Worm (Caenorhabditis elegans) whole organism, late embryonic: ENCODE data around the gene msd-2.

Experiments
- C08G9.2 ChIP-seq: sonication (generic microtip); optimal IDR thresholded peaks from 2 replicates; lab custom pipeline; 2016; ENCODE audit warnings: mild to moderate bottlenecking, missing genetic modification characterization, moderate library complexity, missing compliant biosample characterization
- ama-1 ChIP-seq: fragments of 150-350 bp; optimal IDR thresholded peaks from 2 replicates; lab custom pipeline; 2014
- ceh-30 ChIP-seq: fragments of 150-350 bp; optimal IDR thresholded peaks from 2 replicates; lab custom pipeline; 2014; ENCODE audit warnings: missing biosample characterization, missing genetic modification characterization
- ceh-34 ChIP-seq: sonication (generic microtip); optimal IDR thresholded peaks from 2 replicates; lab custom pipeline; 2016; ENCODE audit warnings: mild to moderate bottlenecking, missing genetic modification characterization, missing compliant biosample characterization
- ceh-48 ChIP-seq: sonication (generic microtip); optimal IDR thresholded peaks from 2 replicates; lab custom pipeline; 2016; ENCODE audit warnings: missing genetic modification characterization, inconsistent platforms, missing compliant biosample characterization
- ceh-6 ChIP-seq: fragments of 200-800 bp; sonication (Bioruptor generic); optimal IDR thresholded peaks from 2 replicates; lab custom pipeline; 2018; ENCODE audit warnings: mild to moderate bottlenecking, missing genetic modification characterization, missing compliant biosample characterization
- elt-2 ChIP-seq: sonication (generic microtip); optimal IDR thresholded peaks from 2 replicates; lab custom pipeline; 2016; ENCODE audit warnings: missing genetic modification reagents, missing genetic modification characterization, missing compliant biosample characterization
- elt-4 ChIP-seq: sonication (generic microtip); optimal IDR thresholded peaks from 2 replicates; lab custom pipeline; 2016; ENCODE audit warnings: missing genetic modification characterization, missing compliant biosample characterization
- fax-1 ChIP-seq: sonication (generic microtip); optimal IDR thresholded peaks from 2 replicates; lab custom pipeline; 2016; ENCODE audit warnings: missing genotype, missing genetic modification characterization, missing compliant biosample characterization
- fkh-6 ChIP-seq: sonication (generic microtip); optimal IDR thresholded peaks from 2 replicates; lab custom pipeline; 2016; ENCODE audit warnings: missing genetic modification characterization, missing compliant biosample characterization
- hlh-15 ChIP-seq: sonication (generic microtip); optimal IDR thresholded peaks from 2 replicates; lab custom pipeline; 2016; ENCODE audit warnings: missing genetic modification characterization, missing compliant biosample characterization
- hlh-30 ChIP-seq: sonication (generic microtip); optimal IDR thresholded peaks from 2 replicates; lab custom pipeline; 2017; ENCODE audit warnings: antibody characterized with exemption, missing genetic modification characterization, missing compliant biosample characterization; ENCODE audit not compliant: insufficient read depth
- hlh-6 ChIP-seq: sonication (generic microtip); optimal IDR thresholded peaks from 2 replicates; lab custom pipeline; 2016; ENCODE audit warnings: missing genotype, missing genetic modification characterization, missing compliant biosample characterization
- lin-11 ChIP-seq: fragments of 200-800 bp; sonication (Bioruptor generic); optimal IDR thresholded peaks from 2 replicates; lab custom pipeline; 2018; ENCODE audit warnings: mild to moderate bottlenecking, missing genetic modification characterization, missing compliant biosample characterization
- mec-3 ChIP-seq: sonication (generic microtip); optimal IDR thresholded peaks from 2 replicates; lab custom pipeline; 2016; ENCODE audit warnings: borderline replicate concordance, missing genetic modification characterization, missing compliant biosample characterization
- nfya-1 ChIP-seq: sonication (generic microtip); optimal IDR thresholded peaks from 2 replicates; lab custom pipeline; 2017; ENCODE audit warnings: missing genetic modification characterization, mild to moderate bottlenecking, missing compliant biosample characterization, antibody characterized with exemption, moderate library complexity
- nhr-11 ChIP-seq: fragments of 150-350 bp; optimal IDR thresholded peaks from 2 replicates; lab custom pipeline; 2014; ENCODE audit warnings: missing biosample characterization, missing genetic modification characterization
- npax-4 ChIP-seq: sonication (generic microtip); optimal IDR thresholded peaks from 2 replicates; lab custom pipeline; 2016; ENCODE audit warnings: missing genetic modification characterization, missing compliant biosample characterization
- odd-2 ChIP-seq: sonication (generic microtip); optimal IDR thresholded peaks from 2 replicates; lab custom pipeline; 2017; ENCODE audit warnings: antibody characterized with exemption, mild to moderate bottlenecking, missing genetic modification characterization, missing compliant biosample characterization
- pha-2 ChIP-seq: sonication (generic microtip); optimal IDR thresholded peaks from 2 replicates; lab custom pipeline; 2017; ENCODE audit warnings: mild to moderate bottlenecking, missing genetic modification characterization, missing compliant biosample characterization
- pha-4 ChIP-seq: fragments of 150-350 bp; optimal IDR thresholded peaks from 2 replicates; lab custom pipeline; 2018; ENCODE audit warnings: missing biosample characterization, missing genetic modification reagents, missing genetic modification characterization
- pqm-1 ChIP-seq: sonication (generic microtip); optimal IDR thresholded peaks from 2 replicates; lab custom pipeline; 2016; ENCODE audit warnings: missing genetic modification characterization, missing compliant biosample characterization
- pros-1 ChIP-seq: fragments of 150-350 bp; optimal IDR thresholded peaks from 2 replicates; lab custom pipeline; 2014; ENCODE audit warnings: missing biosample characterization, missing genetic modification reagents, missing genetic modification characterization
- rnt-1 ChIP-seq: sonication (generic microtip); optimal IDR thresholded peaks from 2 replicates; lab custom pipeline; 2016; ENCODE audit warnings: missing genetic modification characterization, missing compliant biosample characterization
- sdc-2 ChIP-seq: sonication (generic microtip); optimal IDR thresholded peaks from 2 replicates; lab custom pipeline; 2016; ENCODE audit warnings: missing genotype, missing genetic modification characterization, missing compliant biosample characterization
- sox-4 ChIP-seq: sonication (generic microtip); optimal IDR thresholded peaks from 2 replicates; lab custom pipeline; 2017; ENCODE audit warnings: mild to moderate bottlenecking, missing genetic modification characterization, inconsistent platforms, missing compliant biosample characterization
- syd-9 ChIP-seq: sonication (generic microtip); optimal IDR thresholded peaks from 2 replicates; lab custom pipeline; 2016; ENCODE audit warnings: mild to moderate bottlenecking, missing genetic modification characterization, moderate library complexity, missing compliant biosample characterization
- tbx-2 ChIP-seq: sonication (generic microtip); optimal IDR thresholded peaks from 2 replicates; lab custom pipeline; 2016; ENCODE audit warnings: missing genetic modification characterization, missing compliant biosample characterization
- ttx-3 ChIP-seq: sonication (generic microtip); optimal IDR thresholded peaks from 2 replicates; lab custom pipeline; 2016; ENCODE audit warnings: missing genetic modification reagents, missing genetic modification characterization, missing compliant biosample characterization
- unc-3 ChIP-seq, 2 experiments: fragments of 200-800 bp in 1 of 2; sonication (Bioruptor generic) in 1 of 2; sonication (generic microtip) in 1 of 2; conservative IDR thresholded peaks in 1 of 2; optimal IDR thresholded peaks in 1 of 2; 2 replicates each; pipeline versions ENCODE4 v1.3.6 to Lab custom; 2016 to 2022; ENCODE audit warnings: missing compliant biosample characterization in 2 of 2, missing genetic modification characterization in 2 of 2, missing genetic modification reagents in 1 of 2
- unc-42 ChIP-seq: sonication (generic microtip); optimal IDR thresholded peaks from 2 replicates; lab custom pipeline; 2016; ENCODE audit warnings: missing genotype, missing genetic modification characterization, missing compliant biosample characterization
- zip-5 ChIP-seq: sonication (generic microtip); optimal IDR thresholded peaks from 2 replicates; lab custom pipeline; 2016; ENCODE audit warnings: missing genetic modification characterization, missing compliant biosample characterization
- ztf-16 ChIP-seq: sonication (generic microtip); optimal IDR thresholded peaks from 2 replicates; lab custom pipeline; 2017; ENCODE audit warnings: missing genetic modification characterization, missing compliant biosample characterization

The msd-2 gene

DNA sequence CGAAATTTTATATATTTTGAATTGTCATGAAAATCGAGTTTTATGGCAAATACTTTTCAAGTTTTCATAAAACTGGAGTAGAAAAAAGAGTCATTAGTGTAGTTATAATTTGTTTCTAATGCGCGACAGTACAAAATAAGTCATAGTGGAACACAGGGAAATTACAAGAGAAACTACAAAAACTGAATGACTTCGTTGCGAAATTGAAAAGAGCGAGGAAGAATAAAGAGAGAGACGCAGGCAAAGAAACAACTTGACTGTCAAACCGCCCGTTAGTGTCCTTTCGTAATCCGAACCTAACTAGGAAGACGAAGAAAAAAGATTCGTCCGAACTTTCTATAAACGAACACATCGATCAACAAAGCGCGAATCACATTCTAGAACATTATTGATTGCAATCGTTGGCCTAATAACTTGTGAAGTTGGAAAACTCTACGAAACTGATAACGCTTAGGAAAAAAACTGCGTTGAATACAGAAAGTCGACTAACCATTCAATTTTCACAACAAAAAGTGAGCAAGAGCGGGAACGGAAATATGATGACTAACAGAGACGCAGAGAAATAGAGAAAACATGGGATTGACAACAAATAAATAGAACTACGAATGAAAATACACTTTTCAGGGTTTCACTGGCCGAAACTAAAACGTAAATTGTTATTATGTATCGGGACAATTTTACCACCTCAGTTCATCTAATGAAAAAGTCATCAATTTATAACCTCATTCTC, 35.3 kb upstream of the msd-2 start:
- TF ChIP-seq ceh-34 (tag; lab: Kevin White, UChicago) = no peak

- no peak for TF ChIP-seq odd-2
- TF ChIP-seq mec-3 (tag; lab: Kevin White, UChicago) = no peak
- no peak for TF ChIP-seq pqm-1 (tag; lab: Kevin White, UChicago)
- no peak for TF ChIP-seq sdc-2 (tag; lab: Kevin White, UChicago)
- TF ChIP-seq fkh-6 = no peak
- no peak for TF ChIP-seq unc-3 (GFP tag; conservative IDR thresholded peaks at IDR 0.05; lab: Robert Waterston, UW)
- no peak for TF ChIP-seq unc-3 (tag; optimal IDR thresholded peaks at IDR 0.05; lab: Kevin White, UChicago)
- TF ChIP-seq lin-11 (tag; lab: Kevin White, UChicago) = no peak
- no peak for TF ChIP-seq elt-2
- no peak for TF ChIP-seq tbx-2 (tag; lab: Kevin White, UChicago)
- no peak for TF ChIP-seq hlh-15 (tag; lab: Kevin White, UChicago)
- no peak for TF ChIP-seq pros-1 (tag; lab: Kevin White, UChicago)
- TF ChIP-seq nfya-1 (tag; lab: Kevin White, UChicago) = no peak
- TF ChIP-seq ttx-3 (tag; lab: Kevin White, UChicago) = no peak
- TF ChIP-seq unc-42 (tag; lab: Kevin White, UChicago) = no peak
- no peak for TF ChIP-seq hlh-6
- no peak for TF ChIP-seq pha-2 (tag; lab: Kevin White, UChicago)
- no peak for TF ChIP-seq ztf-16
Measured at ce11 chrIV:9994895-9995394, 33.9 kb upstream of the msd-2 start, which contains the start of gene uba-1. uba-1 (minus strand) TSS chrIV:9994945.

DNA sequence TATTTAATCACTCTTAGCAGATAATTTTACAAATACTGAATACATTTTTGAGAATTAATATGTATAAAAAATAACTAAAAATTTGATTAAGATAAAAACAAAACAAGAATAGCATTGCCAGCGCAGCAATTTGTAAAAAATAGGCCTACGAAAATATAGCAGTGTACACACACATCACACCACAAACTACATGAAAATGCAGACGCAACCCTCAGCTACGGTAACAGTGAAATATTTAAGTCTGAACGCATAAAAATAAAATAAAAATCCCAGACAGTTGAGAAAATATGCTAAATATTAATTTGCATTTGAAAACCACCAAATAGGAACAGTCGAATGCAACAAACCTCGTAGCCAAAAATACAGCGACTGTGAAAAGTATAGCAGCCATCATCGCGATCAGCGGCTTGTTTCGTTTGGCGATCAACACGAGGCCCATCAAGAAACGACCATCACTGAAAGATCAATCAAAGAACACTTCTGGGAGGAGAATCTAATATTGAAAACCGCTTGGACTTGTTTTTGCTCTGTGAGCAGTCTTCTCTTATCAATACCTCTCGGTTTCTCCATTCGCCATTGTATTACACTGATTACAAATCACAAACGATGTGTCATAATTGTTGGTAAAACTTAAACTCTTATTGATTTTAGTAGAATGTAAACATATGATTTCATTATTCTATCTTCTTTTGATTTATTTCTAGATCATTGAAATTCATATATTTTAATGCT, 30.2 kb upstream of the msd-2 start, which contains the start of gene pyp-1:
TSS of gene pyp-1 (minus strand) at position 439 of the 732 bp plus-strand sequence.
- no peak for TF ChIP-seq ceh-6
- no peak for TF ChIP-seq pqm-1 (tag; lab: Kevin White, UChicago)
- TF ChIP-seq rnt-1 (tag; lab: Kevin White, UChicago) = no peak
- TF ChIP-seq fkh-6 = no peak
- no peak for TF ChIP-seq C08G9.2 (tag; lab: Kevin White, UChicago)
- peak; percentile 6 for TF ChIP-seq elt-2

ce11 chrIV:10001748-10002147, 27.1 kb upstream of the msd-2 start, which contains the start of gene C47E12.3:
C47E12.3 (minus strand) TSS chrIV:10001848.
- TF ChIP-seq fkh-6 (no peak), ceh-6 (no peak), unc-3 (GFP tag; conservative IDR thresholded peaks at IDR 0.05; lab: Robert Waterston, UW) (no peak), unc-3 (tag; optimal IDR thresholded peaks at IDR 0.05; lab: Kevin White, UChicago) (no peak), pros-1 (tag; lab: Kevin White, UChicago) (no peak), fax-1 (tag; lab: Kevin White, UChicago) (no peak), pqm-1 (tag; lab: Kevin White, UChicago) (no peak), ama-1 (lab: Kevin White, UChicago) (no peak), ceh-48 (tag; lab: Kevin White, UChicago) (no peak), tbx-2 (tag; lab: Kevin White, UChicago) (no peak), pha-4 (no peak), ceh-30 (tag; lab: Kevin White, UChicago) (no peak), hlh-30 (tag; lab: Kevin White, UChicago) (no peak), sox-4 (tag; lab: Kevin White, UChicago) (no peak), elt-2 (no peak)

- TF ChIP-seq syd-9 (tag; lab: Kevin White, UChicago) = no peak
- TF ChIP-seq zip-5 = no peak
- TF ChIP-seq npax-4 = no peak
- TF ChIP-seq nhr-11 (tag; lab: Kevin White, UChicago) = no peak
- no peak for TF ChIP-seq elt-4
- TF ChIP-seq fkh-6 = no peak
Measured at ce11 chrIV:10003372-10003771, 25.5 kb upstream of the msd-2 start, which contains the start of the genes C47E12.2 and sars-1. C47E12.2 (minus strand) TSS chrIV:10003502. sars-1 (plus strand) TSS chrIV:10003726.
